Worm (Caenorhabditis elegans) whole organism, L2 larva: ENCODE data around the gene R53.8.

Experiments used
- C34F6.9 ChIP-seq: fragments of 150-350 bp; optimal IDR thresholded peaks from 2 replicates; lab custom pipeline; 2014; ENCODE audit warnings: missing biosample characterization, missing genetic modification characterization
- F13H6.1 ChIP-seq: sonication (generic microtip); optimal IDR thresholded peaks from 2 replicates; lab custom pipeline; 2016; ENCODE audit warnings: missing genetic modification characterization, missing compliant biosample characterization
- R02D3.7 ChIP-seq: fragments of 150-350 bp; optimal IDR thresholded peaks from 2 replicates; lab custom pipeline; 2014; ENCODE audit warnings: missing biosample characterization, missing genetic modification characterization
- ZK546.5 ChIP-seq: sonication (generic microtip); optimal IDR thresholded peaks from 2 replicates; lab custom pipeline; 2017; ENCODE audit warnings: missing biosample characterization, missing genetic modification characterization
- alr-1 ChIP-seq: fragments of 150-350 bp; optimal IDR thresholded peaks from 2 replicates; lab custom pipeline; 2014; ENCODE audit warnings: missing biosample characterization, missing genetic modification characterization
- aly-2 ChIP-seq: fragments of 150-350 bp; optimal IDR thresholded peaks from 2 replicates; lab custom pipeline; 2014; ENCODE audit warnings: missing biosample characterization, missing genetic modification characterization
- ama-1 ChIP-seq: fragments of 150-350 bp; optimal IDR thresholded peaks from 2 replicates; lab custom pipeline; 2018; ENCODE audit warnings: inconsistent platforms
- blmp-1 ChIP-seq: sonication (generic microtip); optimal IDR thresholded peaks from 2 replicates; lab custom pipeline; 2017; ENCODE audit warnings: missing genetic modification characterization, mild to moderate bottlenecking, missing compliant biosample characterization, antibody characterized with exemption, moderate library complexity; ENCODE audit not compliant: insufficient read depth
- ceh-16 ChIP-seq: fragments of 150-350 bp; optimal IDR thresholded peaks from 2 replicates; lab custom pipeline; 2014; ENCODE audit warnings: missing biosample characterization, missing genetic modification characterization
- ceh-82 ChIP-seq: fragments of 150-350 bp; optimal IDR thresholded peaks from 2 replicates; lab custom pipeline; 2014; ENCODE audit warnings: missing biosample characterization, missing genetic modification characterization
- crh-2 ChIP-seq: sonication (generic microtip); optimal IDR thresholded peaks from 2 replicates; lab custom pipeline; 2017; ENCODE audit warnings: missing biosample characterization, missing genetic modification characterization
- egl-27 ChIP-seq: sonication (generic microtip); optimal IDR thresholded peaks from 3 replicates; lab custom pipeline; 2017; ENCODE audit warnings: missing biosample characterization, missing genetic modification reagents, missing genetic modification characterization
- elt-1 ChIP-seq: fragments of 150-350 bp; optimal IDR thresholded peaks from 2 replicates; lab custom pipeline; 2014; ENCODE audit warnings: missing biosample characterization, missing genetic modification characterization
- elt-3 ChIP-seq: sonication (generic microtip); optimal IDR thresholded peaks from 2 replicates; lab custom pipeline; 2017; ENCODE audit warnings: missing biosample characterization, missing genetic modification characterization
- fos-1 ChIP-seq: fragments of 150-350 bp; optimal IDR thresholded peaks from 2 replicates; lab custom pipeline; 2014; ENCODE audit warnings: missing biosample characterization, missing genetic modification characterization
- gmeb-1 ChIP-seq: fragments of 150-350 bp; optimal IDR thresholded peaks from 2 replicates; lab custom pipeline; 2014; ENCODE audit warnings: missing biosample characterization, missing genetic modification characterization
- lin-13 ChIP-seq: fragments of 150-350 bp; optimal IDR thresholded peaks from 2 replicates; lab custom pipeline; 2014; ENCODE audit warnings: missing biosample characterization, missing genetic modification reagents, missing genetic modification characterization
- lsy-2 ChIP-seq, 2 experiments: fragments of 150-350 bp in 1 of 2; sonication (generic microtip) in 1 of 2; optimal IDR thresholded peaks; 2 replicates each; lab custom pipeline; 2014 to 2017; ENCODE audit warnings: missing biosample characterization in 2 of 2, missing genetic modification characterization in 2 of 2
- mab-5 ChIP-seq: fragments of 150-350 bp; optimal IDR thresholded peaks from 2 replicates; lab custom pipeline; 2014; ENCODE audit warnings: missing biosample characterization, missing genetic modification characterization
- mbf-1 ChIP-seq: sonication (generic microtip); optimal IDR thresholded peaks from 2 replicates; lab custom pipeline; 2017; ENCODE audit warnings: missing biosample characterization, missing genetic modification characterization
- nhr-10 ChIP-seq: sonication (generic microtip); optimal IDR thresholded peaks from 2 replicates; lab custom pipeline; 2017; ENCODE audit warnings: missing biosample characterization, missing genetic modification characterization
- nhr-11 ChIP-seq: fragments of 150-350 bp; optimal IDR thresholded peaks from 2 replicates; lab custom pipeline; 2014; ENCODE audit warnings: missing biosample characterization, missing genetic modification characterization
- nhr-12 ChIP-seq: fragments of 150-350 bp; optimal IDR thresholded peaks from 2 replicates; lab custom pipeline; 2014; ENCODE audit warnings: missing biosample characterization, missing genetic modification characterization
- nhr-129 ChIP-seq: fragments of 150-350 bp; optimal IDR thresholded peaks from 2 replicates; lab custom pipeline; 2014; ENCODE audit warnings: missing biosample characterization, missing genetic modification characterization
- nhr-21 ChIP-seq: fragments of 150-350 bp; optimal IDR thresholded peaks from 2 replicates; lab custom pipeline; 2014; ENCODE audit warnings: missing biosample characterization, missing genetic modification characterization
- nhr-23 ChIP-seq: fragments of 150-350 bp; optimal IDR thresholded peaks from 2 replicates; lab custom pipeline; 2014; ENCODE audit warnings: missing biosample characterization, missing genetic modification reagents, missing genetic modification characterization
- nhr-237 ChIP-seq: fragments of 150-350 bp; optimal IDR thresholded peaks from 2 replicates; lab custom pipeline; 2014; ENCODE audit warnings: missing biosample characterization, missing genetic modification characterization
- nhr-25 ChIP-seq: fragments of 150-350 bp; sonication (generic microtip); optimal IDR thresholded peaks from 3 replicates; lab custom pipeline; 2014; ENCODE audit warnings: missing biosample characterization, missing genetic modification characterization
- nhr-6 ChIP-seq: fragments of 150-350 bp; optimal IDR thresholded peaks from 2 replicates; lab custom pipeline; 2014; ENCODE audit warnings: missing biosample characterization, missing genetic modification characterization
- peb-1 ChIP-seq: fragments of 150-350 bp; optimal IDR thresholded peaks from 2 replicates; lab custom pipeline; 2014; ENCODE audit warnings: missing biosample characterization, missing genetic modification characterization
- sem-4 ChIP-seq: fragments of 150-350 bp; optimal IDR thresholded peaks from 2 replicates; lab custom pipeline; 2014; ENCODE audit warnings: missing biosample characterization, missing genetic modification reagents, missing genetic modification characterization
- skn-1 ChIP-seq: sonication (generic microtip); optimal IDR thresholded peaks from 2 replicates; lab custom pipeline; 2017; ENCODE audit warnings: missing biosample characterization, missing genetic modification characterization
- sma-3 ChIP-seq: sonication (generic microtip); optimal IDR thresholded peaks from 2 replicates; lab custom pipeline; 2016; ENCODE audit warnings: missing genetic modification reagents, missing genetic modification characterization, missing compliant biosample characterization
- sma-9 ChIP-seq, 2 experiments: fragments of 150-350 bp in 1 of 2; sonication (generic microtip) in 1 of 2; optimal IDR thresholded peaks; 2 replicates each; lab custom pipeline; 2014 to 2016; ENCODE audit warnings: missing genetic modification characterization in 2 of 2, mild to moderate bottlenecking in 1 of 2, missing biosample characterization in 1 of 2, missing compliant biosample characterization in 1 of 2, missing genetic modification reagents in 1 of 2, moderate library complexity in 1 of 2
- unc-39 ChIP-seq: fragments of 150-350 bp; optimal IDR thresholded peaks from 2 replicates; lab custom pipeline; 2014; ENCODE audit warnings: missing biosample characterization, missing genetic modification characterization
- unc-55 ChIP-seq: fragments of 150-350 bp; sonication (generic microtip); optimal IDR thresholded peaks from 3 replicates; lab custom pipeline; 2014; ENCODE audit warnings: missing biosample characterization, missing genetic modification reagents, missing genetic modification characterization
- zag-1 ChIP-seq: fragments of 150-350 bp; optimal IDR thresholded peaks from 2 replicates; lab custom pipeline; 2014; ENCODE audit warnings: missing biosample characterization, missing genetic modification characterization
- ztf-1 ChIP-seq: fragments of 200-800 bp; sonication (Bioruptor generic); conservative IDR thresholded peaks from 2 replicates; pipeline ENCODE4 v1.3.6; 2022; ENCODE audit warnings: missing genetic modification characterization, missing compliant biosample characterization
- ztf-4 ChIP-seq: fragments of 150-350 bp; optimal IDR thresholded peaks from 2 replicates; lab custom pipeline; 2014; ENCODE audit warnings: missing biosample characterization, missing genetic modification characterization

The R53.8 gene

DNA sequence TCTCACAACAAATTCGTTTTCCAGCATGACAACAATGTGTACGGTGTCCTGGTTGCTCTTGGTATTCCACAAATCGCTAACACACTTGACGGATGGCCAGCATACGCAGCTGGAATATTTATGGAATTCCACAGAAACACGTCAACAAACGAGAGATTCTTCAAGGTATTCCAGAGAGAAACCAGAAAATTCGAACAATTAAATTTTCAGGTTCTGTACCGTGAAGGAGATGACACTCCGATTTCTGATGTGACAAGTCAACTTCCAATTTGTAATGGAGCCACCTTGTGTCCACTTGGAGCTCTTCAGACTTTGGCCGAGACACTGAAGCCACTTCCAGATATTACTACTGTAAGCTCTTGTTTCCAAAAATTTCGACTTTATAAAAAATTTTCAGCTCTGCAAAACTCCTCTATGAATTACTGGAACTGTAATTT, 42.5 kb upstream of the R53.8 start:
- TF ChIP-seq R02D3.7 (no peak), sma-3 (GFP tag; lab: Kevin White, UChicago) (peak; percentile 42), nhr-11 (tag; lab: Kevin White, UChicago) (peak; percentile 49), ztf-1 (GFP tag; lab: Robert Waterston, UW) (no peak), nhr-21 (tag; lab: Kevin White, UChicago) (peak; percentile 14), nhr-6 (tag; lab: Kevin White, UChicago) (peak; percentile 44), ZK546.5 (tag; lab: Kevin White, UChicago) (no peak), sma-9 (GFP tag; optimal IDR thresholded peaks at IDR 0.05; lab: Kevin White, UChicago) (peak; percentile 24), sma-9 (tag; optimal IDR thresholded peaks at IDR 0.05; lab: Kevin White, UChicago) (no peak), nhr-25 (tag; lab: Kevin White, UChicago) (peak; percentile 27), lin-13 (GFP tag; lab: Kevin White, UChicago) (peak; percentile 56), ama-1 (lab: Kevin White, UChicago) (peak; percentile 63)

DNA sequence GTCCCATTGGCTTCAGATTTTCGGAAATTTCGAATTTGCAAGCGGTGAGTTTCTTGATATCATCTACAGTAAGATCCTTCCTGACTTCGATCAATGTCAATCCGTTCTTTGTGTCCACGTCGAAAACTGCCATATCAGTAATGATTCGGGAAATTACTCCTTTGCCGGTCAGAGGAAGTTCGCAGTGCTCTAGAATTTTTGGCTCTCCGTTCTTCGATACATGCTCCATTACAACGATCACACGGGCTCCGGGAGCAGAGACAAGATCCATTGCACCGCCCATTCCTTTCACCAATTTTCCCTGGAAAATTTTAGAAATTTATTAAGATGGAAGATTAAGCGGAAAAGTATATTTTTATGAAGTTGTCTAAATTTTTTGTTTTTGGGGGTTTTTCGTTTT, 41.9 kb upstream of the R53.8 start:
- TF ChIP-seq aly-2 (no peak), nhr-12 (no peak), ceh-16 (tag; lab: Kevin White, UChicago) (no peak), gmeb-1 (no peak), nhr-237 (tag; lab: Kevin White, UChicago) (no peak), ztf-1 (GFP tag; lab: Robert Waterston, UW) (no peak)

DNA sequence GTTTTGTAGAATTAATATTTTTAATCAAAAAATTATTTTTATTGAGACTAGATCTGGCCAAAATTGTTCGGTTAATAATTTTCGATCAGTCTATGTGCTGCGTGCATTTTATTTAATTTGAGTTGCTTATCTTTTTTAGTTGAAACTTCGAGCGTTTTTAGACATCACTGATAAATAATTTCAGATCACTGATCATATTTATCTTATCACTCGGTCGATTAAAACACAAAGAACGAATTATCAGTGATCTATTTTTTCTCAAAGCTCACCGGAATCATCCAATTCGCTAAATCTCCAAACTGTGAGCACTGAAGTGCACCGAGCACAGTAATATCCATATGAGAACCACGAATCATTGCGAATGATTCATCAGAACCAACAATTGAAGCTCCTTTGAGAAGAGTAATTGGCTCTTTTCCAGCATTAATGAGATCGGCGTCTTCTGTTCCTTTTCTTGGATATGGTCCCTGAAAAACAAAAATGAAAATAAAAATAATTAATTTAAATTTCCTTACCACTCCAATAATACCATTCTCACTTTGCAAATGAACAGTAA, 41.4 kb upstream of the R53.8 start:
- TF ChIP-seq nhr-25 (tag; lab: Kevin White, UChicago) (no peak), nhr-129 (tag; lab: Kevin White, UChicago) (no peak), gmeb-1 (no peak), elt-3 (tag; lab: Kevin White, UChicago) (no peak), sma-9 (GFP tag; optimal IDR thresholded peaks at IDR 0.05; lab: Kevin White, UChicago) (peak; percentile 32), sma-9 (tag; optimal IDR thresholded peaks at IDR 0.05; lab: Kevin White, UChicago) (no peak), skn-1 (tag; lab: Kevin White, UChicago) (no peak), peb-1 (tag; lab: Kevin White, UChicago) (no peak), unc-39 (tag; lab: Kevin White, UChicago) (no peak), C34F6.9 (tag; lab: Kevin White, UChicago) (no peak), nhr-237 (tag; lab: Kevin White, UChicago) (no peak), fos-1 (peak; percentile 43), mab-5 (tag; lab: Kevin White, UChicago) (no peak), R02D3.7 (no peak), alr-1 (tag; lab: Kevin White, UChicago) (no peak), ama-1 (lab: Kevin White, UChicago) (no peak), nhr-23 (tag; lab: Kevin White, UChicago) (no peak), crh-2 (tag; lab: Kevin White, UChicago) (peak; percentile 47), F13H6.1 (tag; lab: Kevin White, UChicago) (no peak), nhr-12 (no peak), zag-1 (tag; lab: Kevin White, UChicago) (no peak), nhr-11 (tag; lab: Kevin White, UChicago) (no peak)

DNA sequence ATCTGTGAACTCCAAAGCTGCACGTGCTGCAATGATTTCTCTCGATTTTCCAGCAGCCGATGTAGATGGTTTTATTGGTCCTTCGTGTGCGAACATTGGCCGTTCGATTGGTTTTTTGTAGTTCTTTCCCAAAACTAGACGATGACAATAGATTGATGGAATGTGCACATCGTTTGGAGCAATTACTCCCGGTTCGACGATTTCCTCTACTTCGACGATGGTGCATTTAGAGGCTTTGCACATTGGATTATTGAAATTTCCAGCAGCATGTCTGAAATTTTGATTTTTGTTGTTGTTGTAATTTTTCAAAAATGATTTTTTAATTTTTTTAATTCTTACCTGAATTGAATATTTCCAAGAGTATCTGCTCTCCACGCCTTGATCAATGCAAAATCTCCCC, 40.8 kb upstream of the R53.8 start:
- no peak for TF ChIP-seq elt-3 (tag; lab: Kevin White, UChicago)
- peak; percentile 17 for TF ChIP-seq lin-13 (GFP tag; lab: Kevin White, UChicago)

DNA sequence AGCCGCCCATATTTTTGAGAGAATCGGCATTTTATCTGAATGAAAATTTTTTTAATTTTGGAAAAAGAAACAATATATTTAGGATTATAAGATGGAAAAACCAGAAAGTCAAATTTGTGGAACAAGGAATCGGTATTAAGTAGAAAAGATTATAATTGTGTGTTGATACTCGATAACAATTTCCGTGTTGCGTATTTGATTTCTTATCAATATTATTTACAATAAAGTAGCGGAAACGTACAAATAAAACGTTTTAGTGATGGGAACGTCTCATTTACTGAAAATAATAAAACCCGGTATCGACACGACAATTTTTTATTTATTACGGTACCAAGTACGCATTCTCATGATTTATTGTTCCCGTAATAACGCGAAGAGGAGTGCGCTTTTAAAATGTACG, 39.6 kb upstream of the R53.8 start, which contains the start of gene C05C10.3:
C05C10.3 (minus strand) TSS at position 35 of the 400 bp plus-strand sequence.
- TF ChIP-seq mbf-1 (tag; lab: Kevin White, UChicago), result no peak
- TF ChIP-seq mab-5 (tag; lab: Kevin White, UChicago), result no peak
- no peak for TF ChIP-seq nhr-237 (tag; lab: Kevin White, UChicago)
- no peak for TF ChIP-seq sma-3 (GFP tag; lab: Kevin White, UChicago)

DNA sequence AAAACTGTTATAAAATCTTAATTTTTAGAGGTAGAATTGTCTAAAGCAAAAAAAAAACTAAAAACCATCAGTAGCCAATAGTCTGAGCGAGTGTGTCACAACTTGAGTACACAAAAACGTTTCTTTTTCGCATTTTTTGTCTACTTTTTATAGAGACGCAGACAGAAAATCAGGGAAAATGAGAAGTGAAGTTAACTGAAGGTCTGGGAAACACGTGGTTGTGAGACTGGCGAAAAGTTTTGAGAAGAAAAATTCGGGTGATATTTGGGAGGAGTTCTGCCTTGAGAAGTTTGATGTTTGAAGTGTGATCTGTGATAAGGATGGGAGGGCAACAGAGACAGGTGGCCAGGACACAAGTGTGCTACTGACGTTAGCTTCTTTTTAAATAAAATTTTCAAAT, 38.9 kb upstream of the R53.8 start:
- TF ChIP-seq ztf-4 (tag; lab: Kevin White, UChicago) (peak; percentile 82), lin-13 (GFP tag; lab: Kevin White, UChicago) (peak; percentile 67), nhr-25 (tag; lab: Kevin White, UChicago) (peak; percentile 89), crh-2 (tag; lab: Kevin White, UChicago) (peak; percentile 91), nhr-10 (tag; lab: Kevin White, UChicago) (peak; percentile 93), blmp-1 (tag; lab: Kevin White, UChicago) (peak; percentile 86), nhr-237 (tag; lab: Kevin White, UChicago) (no peak), ZK546.5 (tag; lab: Kevin White, UChicago) (no peak), nhr-129 (tag; lab: Kevin White, UChicago) (peak; percentile 94), unc-55 (GFP tag; lab: Kevin White, UChicago) (peak; percentile 46), ceh-82 (tag; lab: Kevin White, UChicago) (no peak), sem-4 (tag; lab: Kevin White, UChicago) (peak; percentile 32), aly-2 (no peak), ama-1 (lab: Kevin White, UChicago) (peak; percentile 62), mbf-1 (tag; lab: Kevin White, UChicago) (no peak), mab-5 (tag; lab: Kevin White, UChicago) (no peak), lsy-2 (tag; optimal IDR thresholded peaks at IDR 0.05; lab: Kevin White, UChicago) (peak in 1 of 2 experiments; percentile 80), nhr-6 (tag; lab: Kevin White, UChicago) (peak; percentile 44), egl-27 (tag; lab: Kevin White, UChicago) (peak; percentile 34), nhr-12 (no peak), sma-9 (GFP tag; optimal IDR thresholded peaks at IDR 0.05; lab: Kevin White, UChicago) (peak; percentile 91), sma-9 (tag; optimal IDR thresholded peaks at IDR 0.05; lab: Kevin White, UChicago) (no peak), elt-1 (tag; lab: Kevin White, UChicago) (no peak)
